Fruit fly (Drosophila melanogaster): ENCODE measurements around the gene CG43965.

Gene CG43965

DNA sequence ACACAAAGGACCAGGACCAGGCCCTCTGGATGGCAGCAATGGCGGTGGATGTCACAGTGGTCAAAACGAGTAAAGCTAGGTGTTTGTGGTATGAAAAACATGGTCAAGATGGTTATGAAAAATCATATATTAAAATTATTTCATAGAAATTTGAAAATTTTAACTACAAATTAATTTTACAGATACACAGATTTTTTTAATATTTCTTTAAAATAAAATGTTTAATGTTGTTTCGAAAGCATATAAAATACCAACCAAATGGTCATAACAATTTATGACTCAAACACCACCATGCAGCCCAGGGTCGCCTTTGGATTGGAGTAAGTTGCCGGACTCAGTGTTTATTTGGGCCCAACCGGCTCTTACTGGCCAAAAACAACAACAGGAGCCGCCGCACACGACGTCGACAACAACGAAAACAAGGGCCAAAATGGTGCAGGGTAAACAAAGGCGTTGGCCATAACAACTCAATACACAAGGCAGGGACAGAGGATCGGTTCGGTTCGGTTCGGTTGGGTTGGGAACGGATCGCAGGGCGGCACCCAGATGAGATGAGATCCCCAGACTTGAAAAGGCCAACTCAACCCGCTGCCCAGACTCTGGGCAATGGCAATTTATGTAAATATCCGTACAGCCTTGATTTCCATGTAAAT, 23.8 kb downstream of the CG43965 start (continued):
- no peak for TF ChIP-seq CG2712 (tag; optimal IDR thresholded peaks at IDR 0.05)
- 0 out of 2 replicates have a peak, but pooled peaks have one; percentile 36 for TF ChIP-seq CG4360 (GFP tag; IDR thresholded peaks at IDR 0.05)
- peak in 1 of 2 experiments; percentile 13 for TF ChIP-seq bsh (GFP tag; optimal IDR thresholded peaks at IDR 0.05)
- TF ChIP-seq Abd-B (GFP tag; optimal IDR thresholded peaks at IDR 0.05), result no peak
- no peak for TF ChIP-seq ase (GFP tag; IDR thresholded peaks at IDR 0.05)
- TF ChIP-seq CG10267 (tag; optimal IDR thresholded peaks at IDR 0.05), result no peak
- peak; percentile 21 for TF ChIP-seq sens (GFP tag)
- TF ChIP-seq lilli (GFP tag; optimal IDR thresholded peaks at IDR 0.05), result no peak
- no peak for TF ChIP-seq ken (GFP tag; IDR thresholded peaks at IDR 0.05)
- no peak for TF ChIP-seq ci (GFP tag; IDR thresholded peaks at IDR 0.05)
- TF ChIP-seq CG15696 (tag; optimal IDR thresholded peaks at IDR 0.05), result peak; percentile 46
- no peak for TF ChIP-seq C15 (GFP tag; IDR thresholded peaks at IDR 0.05)
- no peak for TF ChIP-seq hbn (GFP tag; IDR thresholded peaks at IDR 0.05; ENCODE audit: partially characterized antibody)
- no peak for TF ChIP-seq caup (GFP tag; optimal IDR thresholded peaks at IDR 0.05; ENCODE audit: severe bottlenecking)
- TF ChIP-seq nom (GFP tag; optimal IDR thresholded peaks at IDR 0.05), result peak; percentile 58
- no peak for TF ChIP-seq CG12391 (tag; optimal IDR thresholded peaks at IDR 0.05)
- no peak for TF ChIP-seq Hand (GFP tag; optimal IDR thresholded peaks at IDR 0.05)
- TF ChIP-seq sob (GFP tag; IDR thresholded peaks at IDR 0.05), result peak; percentile 32; the same call in 1 of the 2 replicates
- no peak for TF ChIP-seq CG6254 (GFP tag; optimal IDR thresholded peaks at IDR 0.05)
- no peak for TF ChIP-seq kah (GFP tag; optimal IDR thresholded peaks at IDR 0.05)
- TF ChIP-seq aop (GFP tag; IDR thresholded peaks at IDR 0.05), result no peak
- TF ChIP-seq kni (GFP tag; optimal IDR thresholded peaks at IDR 0.05), result peak; percentile 46
- TF ChIP-seq fd102C (GFP tag; optimal IDR thresholded peaks at IDR 0.05), result no peak
- TF ChIP-seq Med (GFP tag), result peak; percentile 57
- no peak for TF ChIP-seq mld (GFP tag; IDR thresholded peaks at IDR 0.05; ENCODE audit: partially characterized antibody)
- TF ChIP-seq dm (GFP tag; optimal IDR thresholded peaks at IDR 0.05), result no peak
- TF ChIP-seq unc-4 (GFP tag; IDR thresholded peaks at IDR 0.05; ENCODE audit: partially characterized antibody), result no peak
- TF ChIP-seq corto (GFP tag; optimal IDR thresholded peaks at IDR 0.05), result peak; percentile 23
- 0 out of 2 replicates have a peak, but pooled peaks have one; percentile 14 for TF ChIP-seq Ada2b (GFP tag; IDR thresholded peaks at IDR 0.05)
- no peak for TF ChIP-seq vnd (GFP tag; IDR thresholded peaks at IDR 0.05; ENCODE audit: partially characterized antibody)
- TF ChIP-seq CG32532 (GFP tag; IDR thresholded peaks at IDR 0.05), result no peak
- no peak for TF ChIP-seq CG2199 (GFP tag; IDR thresholded peaks at IDR 0.05)
- no peak for TF ChIP-seq CG42726 (GFP tag; IDR thresholded peaks at IDR 0.05; ENCODE audit: partially characterized antibody)
- no peak for TF ChIP-seq CG15514 (GFP tag; optimal IDR thresholded peaks at IDR 0.05)
- no peak for TF ChIP-seq CG8281 (tag; optimal IDR thresholded peaks at IDR 0.05)
- TF ChIP-seq Tbp (GFP tag; optimal IDR thresholded peaks at IDR 0.05), result no peak
- no peak for TF ChIP-seq Six4 (GFP tag; optimal IDR thresholded peaks at IDR 0.05)
- no peak for TF ChIP-seq CG17912 (GFP tag; optimal IDR thresholded peaks at IDR 0.05)
- no peak for TF ChIP-seq CG8290 (GFP tag; optimal IDR thresholded peaks at IDR 0.05)
- peak in 1 of 2 experiments; percentile 19 for TF ChIP-seq CG8290 (tag; optimal IDR thresholded peaks at IDR 0.05)
- no peak for TF ChIP-seq CG14441 (GFP tag; IDR thresholded peaks at IDR 0.05)
- TF ChIP-seq Camta (GFP tag; optimal IDR thresholded peaks at IDR 0.05), result no peak
